Worm (Caenorhabditis elegans) whole organism, L1 larva: ENCODE measurements around the gene btb-8.

Experiments used
- ama-1 ChIP-seq: fragments of 150-350 bp; optimal IDR thresholded peaks from 2 replicates; lab custom pipeline; 2014
- blmp-1 ChIP-seq: fragments of 150-350 bp; optimal IDR thresholded peaks from 2 replicates; lab custom pipeline; 2014; ENCODE audit warnings: missing biosample characterization, missing genetic modification characterization
- ceh-63 ChIP-seq: fragments of 200-800 bp; sonication (Bioruptor generic); optimal IDR thresholded peaks from 2 replicates; lab custom pipeline; 2018; ENCODE audit warnings: mild to moderate bottlenecking, missing genetic modification characterization, missing compliant biosample characterization
- ceh-82 ChIP-seq, 3 experiments: fragments of 150-350 bp in 1 of 3; sonication (generic microtip) in 2 of 3; optimal IDR thresholded peaks; 2 replicates each; lab custom pipeline; 2014 to 2017; ENCODE audit warnings: missing biosample characterization in 3 of 3, missing genetic modification characterization in 3 of 3
- ceh-90 ChIP-seq: sonication (generic microtip); optimal IDR thresholded peaks from 2 replicates; lab custom pipeline; 2016; ENCODE audit warnings: missing genetic modification characterization, missing compliant biosample characterization
- dsc-1 ChIP-seq: sonication (generic microtip); optimal IDR thresholded peaks from 2 replicates; lab custom pipeline; 2016; ENCODE audit warnings: mild to moderate bottlenecking, missing genetic modification characterization, missing compliant biosample characterization
- elt-3 ChIP-seq, 6 experiments: fragments of 150-350 bp in 1 of 6; sonication (generic microtip); optimal IDR thresholded peaks; 2 replicates each; lab custom pipeline; 2017 to 2018; ENCODE audit warnings: missing biosample characterization in 6 of 6, missing genetic modification characterization in 6 of 6, inconsistent platforms in 1 of 6
- fkh-4 ChIP-seq: sonication (generic microtip); optimal IDR thresholded peaks from 2 replicates; lab custom pipeline; 2016; ENCODE audit warnings: missing compliant biosample characterization, missing genetic modification characterization, borderline replicate concordance
- fkh-8 ChIP-seq: sonication (generic microtip); optimal IDR thresholded peaks from 2 replicates; lab custom pipeline; 2016; ENCODE audit warnings: mild to moderate bottlenecking, missing genetic modification characterization, missing compliant biosample characterization
- grh-1 ChIP-seq: fragments of 200-800 bp; sonication (Bioruptor generic); IDR thresholded peaks from 2 replicates; pipeline ENCODE4 v1.3.6; 2022; ENCODE audit warnings: missing genetic modification reagents, missing genetic modification characterization, missing compliant biosample characterization
- hlh-17 ChIP-seq: fragments of 200-800 bp; sonication (Bioruptor generic); optimal IDR thresholded peaks from 2 replicates; lab custom pipeline; 2018; ENCODE audit warnings: missing genetic modification characterization, mild to moderate bottlenecking, missing compliant biosample characterization, moderate library complexity, borderline replicate concordance
- hlh-4 ChIP-seq: sonication (generic microtip); optimal IDR thresholded peaks from 2 replicates; lab custom pipeline; 2016; ENCODE audit warnings: mild to moderate bottlenecking, missing genetic modification characterization, missing compliant biosample characterization
- irx-1 ChIP-seq: sonication (generic microtip); optimal IDR thresholded peaks from 2 replicates; lab custom pipeline; 2016; ENCODE audit warnings: missing genetic modification characterization, missing compliant biosample characterization
- lin-14 ChIP-seq: fragments of 200-800 bp; sonication (Bioruptor generic); optimal IDR thresholded peaks from 2 replicates; lab custom pipeline; 2018; ENCODE audit warnings: mild to moderate bottlenecking, missing genetic modification characterization, moderate library complexity, missing compliant biosample characterization
- lin-35 ChIP-seq, 2 experiments: fragments of 150-350 bp; optimal IDR thresholded peaks; 2 replicates each; lab custom pipeline; 2014; ENCODE audit warnings: missing biosample characterization in 2 of 2, missing genetic modification characterization in 2 of 2, missing genetic modification reagents in 2 of 2
- mef-2 ChIP-seq: fragments of 150-350 bp; optimal IDR thresholded peaks from 2 replicates; lab custom pipeline; 2014; ENCODE audit warnings: missing biosample characterization, missing genetic modification characterization
- mep-1 ChIP-seq: fragments of 150-350 bp; optimal IDR thresholded peaks from 2 replicates; lab custom pipeline; 2014; ENCODE audit warnings: missing biosample characterization, missing genetic modification characterization
- nhr-237 ChIP-seq: fragments of 150-350 bp; optimal IDR thresholded peaks from 2 replicates; lab custom pipeline; 2014; ENCODE audit warnings: missing biosample characterization, missing genetic modification characterization
- nhr-71 ChIP-seq: sonication (generic microtip); optimal IDR thresholded peaks from 2 replicates; lab custom pipeline; 2016; ENCODE audit warnings: mild to moderate bottlenecking, missing genetic modification characterization, moderate library complexity, missing compliant biosample characterization
- nhr-77 ChIP-seq: fragments of 150-350 bp; optimal IDR thresholded peaks from 2 replicates; lab custom pipeline; 2014; ENCODE audit warnings: missing biosample characterization, missing genetic modification characterization
- nhr-84 ChIP-seq: sonication (generic microtip); optimal IDR thresholded peaks from 2 replicates; lab custom pipeline; 2017; ENCODE audit warnings: missing biosample characterization, missing genetic modification characterization
- nhr-85 ChIP-seq: sonication (generic microtip); peaks from one replicate; lab custom pipeline; 2016; ENCODE audit warnings: missing genetic modification characterization, inconsistent platforms, missing compliant biosample characterization
- nhr-90 ChIP-seq: sonication (generic microtip); optimal IDR thresholded peaks from 2 replicates; lab custom pipeline; 2016; ENCODE audit warnings: mild to moderate bottlenecking, missing genetic modification characterization, missing compliant biosample characterization; ENCODE audit not compliant: poor library complexity
- pag-3 ChIP-seq: sonication (generic microtip); optimal IDR thresholded peaks from 2 replicates; lab custom pipeline; 2017; ENCODE audit warnings: missing genetic modification characterization, mild to moderate bottlenecking, missing compliant biosample characterization, antibody characterized with exemption, borderline replicate concordance; ENCODE audit not compliant: insufficient read depth
- pqm-1 ChIP-seq: sonication (generic microtip); optimal IDR thresholded peaks from 3 replicates; lab custom pipeline; 2017; ENCODE audit warnings: missing biosample characterization, missing genetic modification characterization
- skn-1 ChIP-seq: fragments of 150-350 bp; optimal IDR thresholded peaks from 2 replicates; lab custom pipeline; 2014; ENCODE audit warnings: missing biosample characterization, missing genetic modification characterization
- snpc-4 ChIP-seq: fragments of 150-350 bp; optimal IDR thresholded peaks from 2 replicates; lab custom pipeline; 2014; ENCODE audit warnings: missing biosample characterization, missing genetic modification characterization
- snu-23 ChIP-seq: sonication (generic microtip); optimal IDR thresholded peaks from 2 replicates; lab custom pipeline; 2016; ENCODE audit warnings: missing genetic modification characterization, missing compliant biosample characterization
- sox-4 ChIP-seq: sonication (generic microtip); optimal IDR thresholded peaks from 2 replicates; lab custom pipeline; 2016; ENCODE audit warnings: missing genetic modification characterization, missing compliant biosample characterization
- tbx-2 ChIP-seq: sonication (generic microtip); optimal IDR thresholded peaks from 2 replicates; lab custom pipeline; 2016; ENCODE audit warnings: missing genetic modification characterization, missing compliant biosample characterization
- unc-30 ChIP-seq: sonication (generic microtip); optimal IDR thresholded peaks from 2 replicates; lab custom pipeline; 2017; ENCODE audit warnings: missing biosample characterization, missing genetic modification characterization
- unc-98 ChIP-seq: fragments of 200-800 bp; sonication (Bioruptor generic); IDR thresholded peaks from 2 replicates; pipeline ENCODE4 v1.3.6; 2022; ENCODE audit warnings: missing genetic modification characterization, missing compliant biosample characterization
- zip-4 ChIP-seq: fragments of 200-800 bp; sonication (Bioruptor generic); optimal IDR thresholded peaks from 2 replicates; lab custom pipeline; 2018; ENCODE audit warnings: mild to moderate bottlenecking, missing genetic modification characterization, moderate library complexity, missing compliant biosample characterization

Gene btb-8

DNA sequence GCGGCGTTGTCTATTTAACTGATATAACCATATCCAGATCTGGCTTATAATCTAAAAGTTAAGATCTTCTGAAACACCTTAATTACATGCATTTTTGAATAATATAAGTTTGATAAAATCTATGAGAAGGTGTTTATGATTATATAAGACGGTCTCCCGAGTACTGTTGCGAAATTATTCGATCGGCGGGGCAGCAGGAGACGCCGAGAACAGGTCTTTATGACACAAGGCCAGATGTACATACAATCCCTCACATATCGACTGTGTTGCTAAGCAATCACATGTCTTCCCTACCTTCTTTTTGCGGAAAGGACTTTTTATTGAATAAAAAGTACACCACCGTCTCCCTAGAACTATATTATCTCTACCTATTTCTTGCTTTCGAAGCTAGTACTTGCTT lies 34.0 kb downstream of the btb-8 start, which contains the start of gene fbxb-53:
TSS of gene fbxb-53 (plus strand) at position 301 of the 400 bp plus-strand sequence.
- no peak for TF ChIP-seq unc-98 (GFP tag; lab: Robert Waterston, UW)
- no peak for TF ChIP-seq ama-1 (lab: Kevin White, UChicago)
- TF ChIP-seq grh-1, result no peak
- no peak for TF ChIP-seq ceh-82 (tag; optimal IDR thresholded peaks at IDR 0.05; lab: Kevin White, UChicago)
- TF ChIP-seq sox-4 (tag; lab: Kevin White, UChicago), result no peak
- no peak for TF ChIP-seq mep-1
- no peak for TF ChIP-seq nhr-90
- no peak for TF ChIP-seq lin-14 (GFP tag; lab: Kevin White, UChicago)

DNA sequence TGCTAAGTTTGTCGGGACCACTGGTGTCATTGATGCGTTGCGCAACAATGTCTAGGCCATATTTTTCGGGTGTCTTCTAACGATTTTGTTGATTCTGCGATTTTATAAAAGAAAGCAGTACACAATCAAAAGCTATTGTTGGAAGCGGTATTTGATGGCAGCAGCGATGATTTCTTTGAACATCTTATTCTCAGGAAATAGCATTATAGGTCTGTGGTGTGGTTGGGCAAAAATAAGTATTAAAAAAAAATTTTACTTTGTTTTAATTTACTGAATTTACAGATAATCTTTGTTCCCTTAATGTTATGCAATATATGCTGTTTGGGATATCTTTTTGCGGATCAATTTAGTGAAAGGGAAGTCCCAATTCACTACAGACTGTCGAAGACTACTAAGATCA lies 34.5 kb downstream of the btb-8 start, which contains the start of gene F36H5.10:
TSS of gene F36H5.10 (plus strand) at position 301 of the 400 bp plus-strand sequence.
- no peak for TF ChIP-seq dsc-1 (tag; lab: Kevin White, UChicago)
- TF ChIP-seq snpc-4 (tag; lab: Kevin White, UChicago), result no peak
- TF ChIP-seq, all 84 proteins: peak for 0

DNA sequence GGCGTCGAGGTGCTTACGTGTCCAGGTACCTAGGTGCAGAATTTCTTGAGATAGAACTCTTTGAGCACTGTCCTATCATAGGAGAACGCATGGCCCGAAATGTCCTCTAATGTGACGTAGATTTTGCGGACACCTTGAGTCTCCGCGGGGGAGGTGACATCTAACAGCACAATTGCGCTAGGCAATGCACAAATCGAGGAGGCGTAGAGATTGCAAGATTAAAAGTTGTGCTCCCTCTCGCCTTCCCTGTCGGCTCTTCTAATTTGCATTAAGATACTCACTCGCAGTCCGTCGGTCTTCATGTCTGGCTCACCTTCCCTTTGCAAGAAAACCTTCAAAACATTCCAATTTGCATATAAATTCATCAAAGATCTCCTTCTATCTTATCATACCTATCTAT lies 37.0 kb downstream of the btb-8 start, which contains the start of gene F36H5.18:
TSS of gene F36H5.18 (plus strand) at position 301 of the 400 bp plus-strand sequence.
- no peak for TF ChIP-seq pag-3 (tag; lab: Kevin White, UChicago)
- no peak for TF ChIP-seq irx-1

DNA sequence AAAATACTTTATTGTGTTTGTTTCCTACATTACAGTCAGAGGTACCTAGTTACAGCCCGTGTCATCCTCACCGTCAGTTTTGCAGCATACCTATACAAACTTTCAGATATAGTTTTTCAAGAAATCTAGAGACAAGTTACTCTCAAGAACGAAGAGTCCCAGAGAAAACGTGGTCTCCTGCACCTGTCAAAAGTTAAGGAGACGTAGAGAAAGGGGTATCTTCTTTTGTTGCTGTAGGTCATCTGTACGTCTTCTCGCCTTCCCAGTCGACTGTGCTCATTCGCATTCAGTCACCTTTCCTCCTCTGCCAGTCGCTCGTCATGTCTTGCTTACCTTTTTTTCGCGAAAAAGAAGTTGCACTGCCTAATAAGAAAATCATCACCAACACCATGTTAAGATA lies 39.0 kb downstream of the btb-8 start, which contains the start of gene F36H5.4:
TSS of gene F36H5.4 (plus strand) at position 301 of the 400 bp plus-strand sequence.
- no peak for TF ChIP-seq nhr-85 (tag; lab: Kevin White, UChicago)
- no peak for TF ChIP-seq hlh-4
- TF ChIP-seq nhr-84 (tag; lab: Kevin White, UChicago), result no peak
- TF ChIP-seq fkh-8, result no peak
- no peak for TF ChIP-seq unc-30 (tag; lab: Kevin White, UChicago)
- no peak for TF ChIP-seq nhr-77 (tag; lab: Kevin White, UChicago)

DNA sequence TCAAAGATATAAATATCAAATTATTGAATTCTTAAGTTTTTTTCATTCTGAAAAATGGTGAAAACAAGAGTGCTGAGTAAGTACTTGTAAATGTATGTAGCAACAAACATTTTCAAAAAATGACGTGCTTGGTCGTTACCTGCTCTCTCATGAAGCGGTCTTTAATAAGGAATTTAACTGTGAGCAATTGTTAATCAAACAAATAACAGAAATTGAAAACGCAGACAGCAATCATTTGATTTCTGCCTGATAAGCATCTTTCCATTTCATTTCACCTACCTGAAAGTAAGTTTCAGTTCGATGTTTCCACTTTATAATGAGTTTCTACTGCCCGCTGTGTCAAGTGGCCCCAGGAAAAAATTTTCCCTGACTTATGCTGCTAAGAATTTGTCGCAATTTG lies 40.5 kb downstream of the btb-8 start, which contains the start of gene math-28:
TSS of gene math-28 (plus strand) at position 301 of the 400 bp plus-strand sequence.
- TF ChIP-seq fkh-4 (tag; lab: Kevin White, UChicago), result no peak
- TF ChIP-seq ama-1 (lab: Kevin White, UChicago), result no peak
- no peak for TF ChIP-seq grh-1
- no peak for TF ChIP-seq ceh-90
- TF ChIP-seq zip-4, result no peak
- TF ChIP-seq lin-35 (GFP tag; optimal IDR thresholded peaks at IDR 0.05; lab: Kevin White, UChicago), result no peak
- TF ChIP-seq nhr-71, result no peak
- no peak for TF ChIP-seq nhr-237 (tag; lab: Kevin White, UChicago)
- TF ChIP-seq, all 84 proteins: peak for 0

DNA sequence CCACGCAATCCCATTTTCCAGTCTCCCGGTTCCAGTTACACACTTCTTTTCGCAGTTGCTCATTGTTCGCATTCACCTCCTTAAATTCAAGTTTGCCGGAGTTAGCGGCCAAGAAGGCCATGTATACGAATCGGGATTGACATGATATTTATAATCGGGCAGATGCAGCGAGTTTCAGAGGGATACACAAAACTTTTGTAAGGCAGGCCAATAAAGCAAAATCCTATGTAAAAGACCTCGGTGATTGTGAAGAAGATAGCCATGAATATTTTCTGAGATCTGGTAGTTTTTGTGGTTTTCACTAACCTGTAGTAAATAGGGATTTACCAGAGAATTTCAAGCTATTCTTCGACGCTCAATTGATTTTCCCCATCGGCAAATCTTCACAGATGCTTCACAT lies 44.1 kb downstream of the btb-8 start:
- no peak for TF ChIP-seq fkh-4 (tag; lab: Kevin White, UChicago)
- no peak for TF ChIP-seq snpc-4 (tag; lab: Kevin White, UChicago)
- TF ChIP-seq tbx-2 (tag; lab: Kevin White, UChicago), result no peak
- TF ChIP-seq mef-2 (tag; lab: Kevin White, UChicago), result no peak
- no peak for TF ChIP-seq snu-23 (GFP tag; lab: Kevin White, UChicago)
- no peak for TF ChIP-seq elt-3 (tag; optimal IDR thresholded peaks at IDR 0.05; lab: Kevin White, UChicago)
- TF ChIP-seq blmp-1 (tag; lab: Kevin White, UChicago), result no peak
- no peak for TF ChIP-seq hlh-17 (GFP tag; lab: Kevin White, UChicago)
- no peak for TF ChIP-seq skn-1 (tag; lab: Kevin White, UChicago)
- no peak for TF ChIP-seq ceh-82 (tag; optimal IDR thresholded peaks at IDR 0.05; lab: Kevin White, UChicago)
- no peak for TF ChIP-seq pqm-1 (tag; lab: Kevin White, UChicago)
- TF ChIP-seq ceh-63, result no peak
- TF ChIP-seq, all 84 proteins: peak for 0
